Worm (Caenorhabditis elegans): ENCODE data around the gene F49F1.5.

ce11 chrIV:4070810-4071209 is 49.4 kb downstream of the F49F1.5 start:
- TF ChIP-seq spr-1 (tag; optimal IDR thresholded peaks at IDR 0.05) (no peak), nhr-76 (tag; optimal IDR thresholded peaks at IDR 0.05) (no peak), unc-62 (GFP tag; optimal IDR thresholded peaks at IDR 0.05 in 1 of 2) (no peak), unc-62 (tag; optimal IDR thresholded peaks at IDR 0.05) (no peak), snpc-4 (tag; optimal IDR thresholded peaks at IDR 0.05) (no peak), nhr-11 (tag; optimal IDR thresholded peaks at IDR 0.05) (no peak)

Data from whole organism, L4 larva.